Worm (Caenorhabditis elegans): ENCODE measurements around the gene F33G12.7.

F33G12.7 gene

ce11 chrII:5067927-5068326 is 27.4 kb upstream of the F33G12.7 start, which contains the start of gene C27A2.8:
TSS of gene C27A2.8 (minus strand) at chrII:5068043.
- TF ChIP-seq nhr-76 (tag; optimal IDR thresholded peaks at IDR 0.05) (no peak), egl-13 (tag; optimal IDR thresholded peaks at IDR 0.05) (peak; percentile 42), fkh-8 (tag; optimal IDR thresholded peaks at IDR 0.05) (peak; percentile 76), ztf-11 (tag; optimal IDR thresholded peaks at IDR 0.05) (no peak), nhr-237 (tag; optimal IDR thresholded peaks at IDR 0.05) (no peak), F16B12.6 (tag; optimal IDR thresholded peaks at IDR 0.05) (no peak), ceh-88 (GFP tag; IDR thresholded peaks at IDR 0.05) (no peak), sox-4 (tag; optimal IDR thresholded peaks at IDR 0.05) (no peak), pax-3 (tag; optimal IDR thresholded peaks at IDR 0.05) (no peak), hpl-2 (GFP tag; optimal IDR thresholded peaks at IDR 0.05) (no peak), nhr-90 (tag; optimal IDR thresholded peaks at IDR 0.05; ENCODE audit: poor library complexity) (no peak), dsc-1 (tag; optimal IDR thresholded peaks at IDR 0.05) (peak; percentile 64), swsn-7 (tag; optimal IDR thresholded peaks at IDR 0.05) (no peak), jun-1 (tag; optimal IDR thresholded peaks at IDR 0.05) (no peak), Y116A8C.19 (tag; optimal IDR thresholded peaks at IDR 0.05; ENCODE audit: borderline replicate concordance) (no peak), lin-39 (tag; optimal IDR thresholded peaks at IDR 0.05) (no peak), zag-1 (tag; optimal IDR thresholded peaks at IDR 0.05) (no peak), unc-30 (tag; optimal IDR thresholded peaks at IDR 0.05) (no peak), elt-3 (tag; optimal IDR thresholded peaks at IDR 0.05) (no peak), tbx-2 (tag; optimal IDR thresholded peaks at IDR 0.05) (no peak), unc-98 (GFP tag; IDR thresholded peaks at IDR 0.05) (no peak), tlp-1 (tag; optimal IDR thresholded peaks at IDR 0.05) (no peak), nhr-19 (GFP tag; conservative IDR thresholded peaks at IDR 0.05) (no peak), lsy-2 (tag; optimal IDR thresholded peaks at IDR 0.05) (no peak), egl-27 (tag; optimal IDR thresholded peaks at IDR 0.05) (no peak)

- TF ChIP-seq dsc-1 (tag; optimal IDR thresholded peaks at IDR 0.05) (peak; percentile 92), zag-1 (tag; optimal IDR thresholded peaks at IDR 0.05) (no peak), nhr-71 (tag; optimal IDR thresholded peaks at IDR 0.05) (peak; percentile 8), tlp-1 (tag; optimal IDR thresholded peaks at IDR 0.05) (no peak), pax-3 (tag; optimal IDR thresholded peaks at IDR 0.05) (peak; percentile 33), nhr-47 (tag; optimal IDR thresholded peaks at IDR 0.05) (peak; percentile 26), hlh-4 (tag; optimal IDR thresholded peaks at IDR 0.05) (no peak), sox-4 (tag; optimal IDR thresholded peaks at IDR 0.05) (peak; percentile 2)
These were observed 26.5 kb upstream of the F33G12.7 start for ce11 chrII:5066967-5067366.

ce11 chrII:5061794-5062368 is 21.4 kb upstream of the F33G12.7 start, which contains the start of gene smc-5:
TSS of gene smc-5 (plus strand) at chrII:5062125.
- TF ChIP-seq efl-1 (optimal IDR thresholded peaks at IDR 0.05) (peak; percentile 84 to 88), efl-1 (GFP tag; optimal IDR thresholded peaks at IDR 0.05 in 1 of 2) (peak; percentile 86 to 98), lin-13 (GFP tag; optimal IDR thresholded peaks at IDR 0.05) (peak; percentile 41), vab-15 (tag; optimal IDR thresholded peaks at IDR 0.05) (peak; percentile 60), nhr-90 (tag; optimal IDR thresholded peaks at IDR 0.05; ENCODE audit: poor library complexity) (peak; percentile 60), aha-1 (tag; optimal IDR thresholded peaks at IDR 0.05) (no peak), egl-27 (tag; optimal IDR thresholded peaks at IDR 0.05) (no peak), C16A3.4 (tag; optimal IDR thresholded peaks at IDR 0.05) (peak; percentile 92), rnt-1 (tag; optimal IDR thresholded peaks at IDR 0.05) (peak; percentile 82), elt-3 (tag; optimal IDR thresholded peaks at IDR 0.05) (peak in 1 of 6 experiments; percentile 80), F16B12.6 (tag; optimal IDR thresholded peaks at IDR 0.05) (peak; percentile 65), ceh-8 (GFP tag; optimal IDR thresholded peaks at IDR 0.05) (no peak), mep-1 (tag; optimal IDR thresholded peaks at IDR 0.05) (peak; percentile 69), fos-1 (tag; optimal IDR thresholded peaks at IDR 0.05) (peak; percentile 54), nhr-28 (tag; optimal IDR thresholded peaks at IDR 0.05) (no peak), ceh-63 (GFP tag; optimal IDR thresholded peaks at IDR 0.05) (no peak), mdl-1 (tag; optimal IDR thresholded peaks at IDR 0.05) (peak in 1 of 2 experiments; percentile 42), nhr-85 (tag) (peak; percentile 69), pag-3 (tag; optimal IDR thresholded peaks at IDR 0.05; ENCODE audit: borderline replicate concordance, insufficient read depth) (no peak), fkh-4 (tag; optimal IDR thresholded peaks at IDR 0.05; ENCODE audit: borderline replicate concordance) (no peak), snu-23 (GFP tag; optimal IDR thresholded peaks at IDR 0.05) (peak; percentile 78), lin-14 (GFP tag; optimal IDR thresholded peaks at IDR 0.05) (peak; percentile 69), sup-37 (GFP tag; optimal IDR thresholded peaks at IDR 0.05) (no peak), nhr-19 (GFP tag; conservative IDR thresholded peaks at IDR 0.05) (peak; percentile 56), unc-62 (GFP tag; optimal IDR thresholded peaks at IDR 0.05) (no peak), elt-2 (tag; optimal IDR thresholded peaks at IDR 0.05) (no peak)

All from whole organism, L1 larva.